Fruit fly (Drosophila melanogaster) whole organism, prepupa: ENCODE data around the gene CycE.

Source experiments
- Blimp-1 ChIP-seq: fragments of 200-800 bp; sonication (Bioruptor generic); optimal IDR thresholded peaks from 3 replicates; lab custom pipeline; 2017; ENCODE audit warnings: missing biosample characterization, missing genetic modification characterization, mild to moderate bottlenecking, moderate library complexity, missing genetic modification reagents
- CG10631 ChIP-seq: fragments of 200-800 bp; sonication (Bioruptor generic); optimal IDR thresholded peaks from 2 replicates; lab custom pipeline; 2016; ENCODE audit warnings: missing biosample characterization, missing genetic modification characterization
- CG10669 ChIP-seq: fragments of 200-800 bp; sonication (Bioruptor generic); optimal IDR thresholded peaks from 3 replicates; lab custom pipeline; 2018; ENCODE audit warnings: missing biosample characterization, mild to moderate bottlenecking, missing genetic modification characterization, moderate library complexity
- CG11294 ChIP-seq: fragments of 200-800 bp; sonication (Bioruptor generic); IDR thresholded peaks from 2 replicates; pipeline ENCODE4 v1.3.6; 2022; ENCODE audit warnings: missing biosample characterization, missing genetic modification characterization
- CG11902 ChIP-seq: fragments of 200-800 bp; sonication (Bioruptor generic); optimal IDR thresholded peaks from 3 replicates; lab custom pipeline; 2016; ENCODE audit warnings: missing biosample characterization, missing genetic modification characterization
- CG15336 ChIP-seq: fragments of 200-800 bp; sonication (Bioruptor generic); IDR thresholded peaks from 2 replicates; pipeline ENCODE4 v1.3.6; 2022; ENCODE audit warnings: missing biosample characterization, missing genetic modification characterization
- CG1621 ChIP-seq: fragments of 200-800 bp; sonication (Bioruptor generic); optimal IDR thresholded peaks from 3 replicates; lab custom pipeline; 2018; ENCODE audit warnings: missing biosample characterization, mild to moderate bottlenecking, missing genetic modification characterization
- CG16779 ChIP-seq: fragments of 200-800 bp; sonication (Bioruptor generic); optimal IDR thresholded peaks from 3 replicates; lab custom pipeline; 2017; ENCODE audit warnings: missing biosample characterization, mild to moderate bottlenecking, missing genetic modification characterization
- CG3032 ChIP-seq: fragments of 200-800 bp; optimal IDR thresholded peaks from 2 replicates; lab custom pipeline; 2019; ENCODE audit warnings: missing biosample characterization, mild to moderate bottlenecking, missing genetic modification characterization, moderate library complexity
- CG31627 ChIP-seq: fragments of 200-800 bp; sonication (Bioruptor generic); optimal IDR thresholded peaks from 3 replicates; lab custom pipeline; 2016; ENCODE audit warnings: missing biosample characterization, missing genetic modification characterization
- CG34406 ChIP-seq: fragments of 200-800 bp; sonication (Bioruptor generic); optimal IDR thresholded peaks from 3 replicates; lab custom pipeline; 2016; ENCODE audit warnings: missing biosample characterization, missing genetic modification characterization
- CG3919 ChIP-seq: fragments of 200-800 bp; sonication (Bioruptor generic); optimal IDR thresholded peaks from 3 replicates; lab custom pipeline; 2016; ENCODE audit warnings: missing biosample characterization, missing genetic modification characterization
- CG4318 ChIP-seq: fragments of 200-800 bp; sonication (Bioruptor generic); optimal IDR thresholded peaks from 3 replicates; lab custom pipeline; 2017; ENCODE audit warnings: missing biosample characterization, mild to moderate bottlenecking, missing genetic modification characterization
- CG6163 ChIP-seq: fragments of 200-800 bp; sonication (Bioruptor generic); IDR thresholded peaks from 3 replicates; pipeline ENCODE4 v1.3.6; 2022; ENCODE audit warnings: missing biosample characterization, missing genetic modification characterization
- CG6276 ChIP-seq: fragments of 200-800 bp; sonication (Bioruptor generic); optimal IDR thresholded peaks from 2 replicates; lab custom pipeline; 2017; ENCODE audit warnings: missing biosample characterization, mild to moderate bottlenecking, missing genetic modification characterization
- CG6792 ChIP-seq: fragments of 200-800 bp; sonication (Bioruptor generic); optimal IDR thresholded peaks from 3 replicates; lab custom pipeline; 2016; ENCODE audit warnings: missing biosample characterization, missing genetic modification characterization
- CG6808 ChIP-seq: fragments of 200-800 bp; sonication (Bioruptor generic); optimal IDR thresholded peaks from 3 replicates; lab custom pipeline; 2017; ENCODE audit warnings: missing biosample characterization, missing genetic modification characterization, mild to moderate bottlenecking, moderate library complexity, missing genetic modification reagents
- CG6854 ChIP-seq: fragments of 200-800 bp; sonication (Bioruptor generic); optimal IDR thresholded peaks from 2 replicates; lab custom pipeline; 2017; ENCODE audit warnings: missing biosample characterization, mild to moderate bottlenecking, missing genetic modification characterization
- CG7368 ChIP-seq: fragments of 200-800 bp; sonication (Bioruptor generic); optimal IDR thresholded peaks from 3 replicates; lab custom pipeline; 2016; ENCODE audit warnings: missing biosample characterization, missing genetic modification characterization
- CG8119 ChIP-seq: fragments of 200-800 bp; sonication (Bioruptor generic); IDR thresholded peaks from 3 replicates; pipeline ENCODE4 v1.3.6; 2022; ENCODE audit warnings: missing biosample characterization, missing genetic modification characterization
- CG8319 ChIP-seq: fragments of 200-800 bp; sonication (Bioruptor generic); optimal IDR thresholded peaks from 3 replicates; lab custom pipeline; 2016; ENCODE audit warnings: missing biosample characterization, missing genetic modification characterization
- CG8632 ChIP-seq: fragments of 200-800 bp; sonication (Bioruptor generic); optimal IDR thresholded peaks from 3 replicates; lab custom pipeline; 2016; ENCODE audit warnings: missing biosample characterization, missing genetic modification characterization
- CG9139 ChIP-seq: fragments of 200-800 bp; sonication (Bioruptor generic); optimal IDR thresholded peaks from 3 replicates; lab custom pipeline; 2017; ENCODE audit warnings: missing biosample characterization, mild to moderate bottlenecking, missing genetic modification characterization
- Eip75B ChIP-seq: fragments of 200-800 bp; sonication (Bioruptor generic); optimal IDR thresholded peaks from 3 replicates; lab custom pipeline; 2016; ENCODE audit warnings: missing biosample characterization, missing genetic modification characterization
- Eip93F ChIP-seq: fragments of 200-800 bp; sonication (Bioruptor generic); optimal IDR thresholded peaks from 2 replicates; lab custom pipeline; 2016; ENCODE audit warnings: missing biosample characterization, mild to moderate bottlenecking, missing genetic modification characterization
- Ets96B ChIP-seq: fragments of 200-800 bp; optimal IDR thresholded peaks from 2 replicates; lab custom pipeline; 2019; ENCODE audit warnings: missing biosample characterization, mild to moderate bottlenecking, missing genetic modification characterization, moderate library complexity
- Gug ChIP-seq: fragments of 200-800 bp; sonication (Bioruptor generic); IDR thresholded peaks from 2 replicates; pipeline ENCODE4 v1.3.6; 2022; ENCODE audit warnings: missing biosample characterization, missing genetic modification characterization
- Hr39 ChIP-seq: fragments of 200-800 bp; sonication (Bioruptor generic); optimal IDR thresholded peaks from 2 replicates; lab custom pipeline; 2016; ENCODE audit warnings: missing biosample characterization, missing genetic modification characterization
- Hr4 ChIP-seq: fragments of 200-800 bp; sonication (Bioruptor generic); optimal IDR thresholded peaks from 3 replicates; lab custom pipeline; 2016; ENCODE audit warnings: missing biosample characterization, missing genetic modification characterization
- Lpt ChIP-seq: fragments of 200-800 bp; sonication (Bioruptor generic); optimal IDR thresholded peaks from 3 replicates; lab custom pipeline; 2016; ENCODE audit warnings: missing biosample characterization, missing genetic modification characterization
- OdsH ChIP-seq: fragments of 200-800 bp; sonication (Bioruptor generic); optimal IDR thresholded peaks from 3 replicates; lab custom pipeline; 2016; ENCODE audit warnings: missing biosample characterization, missing genetic modification characterization
- Sox102F ChIP-seq: fragments of 200-800 bp; sonication (Bioruptor generic); optimal IDR thresholded peaks from 2 replicates; lab custom pipeline; 2016; ENCODE audit warnings: missing biosample characterization, mild to moderate bottlenecking, missing genetic modification characterization
- Sox14 ChIP-seq: fragments of 200-800 bp; sonication (Bioruptor generic); optimal IDR thresholded peaks from 3 replicates; lab custom pipeline; 2016; ENCODE audit warnings: missing biosample characterization, missing genetic modification characterization
- Sox15 ChIP-seq: fragments of 200-800 bp; sonication (Bioruptor generic); optimal IDR thresholded peaks from 3 replicates; lab custom pipeline; 2016; ENCODE audit warnings: missing biosample characterization, missing genetic modification characterization
- achi ChIP-seq: fragments of 200-800 bp; sonication (Bioruptor generic); optimal IDR thresholded peaks from 3 replicates; lab custom pipeline; 2016; ENCODE audit warnings: missing biosample characterization, missing genetic modification characterization
- acj6 ChIP-seq: fragments of 200-800 bp; sonication (Bioruptor generic); optimal IDR thresholded peaks from 3 replicates; lab custom pipeline; 2016; ENCODE audit warnings: missing biosample characterization, missing genetic modification characterization
- cyc ChIP-seq: fragments of 200-800 bp; sonication (Bioruptor generic); optimal IDR thresholded peaks from 3 replicates; lab custom pipeline; 2016; ENCODE audit warnings: missing biosample characterization, missing genetic modification characterization
- dac ChIP-seq: fragments of 200-800 bp; sonication (Bioruptor generic); optimal IDR thresholded peaks from 2 replicates; lab custom pipeline; 2017; ENCODE audit warnings: missing biosample characterization, mild to moderate bottlenecking, missing genetic modification characterization
- dsx ChIP-seq: fragments of 200-800 bp; optimal IDR thresholded peaks from 3 replicates; lab custom pipeline; 2019; ENCODE audit warnings: missing biosample characterization, mild to moderate bottlenecking, missing genetic modification characterization, moderate library complexity; ENCODE audit not compliant: poor library complexity, severe bottlenecking
- eg ChIP-seq: fragments of 200-800 bp; sonication (Bioruptor generic); IDR thresholded peaks from 3 replicates; pipeline ENCODE4 v1.3.6; 2022; ENCODE audit warnings: missing biosample characterization, missing genetic modification characterization
- esn ChIP-seq: fragments of 200-800 bp; sonication (Bioruptor generic); optimal IDR thresholded peaks from 2 replicates; lab custom pipeline; 2016; ENCODE audit warnings: missing biosample characterization, mild to moderate bottlenecking, missing genetic modification characterization, moderate library complexity
- fd59A ChIP-seq: fragments of 200-800 bp; sonication (Bioruptor generic); optimal IDR thresholded peaks from 2 replicates; lab custom pipeline; 2017; ENCODE audit warnings: missing biosample characterization, mild to moderate bottlenecking, missing genetic modification characterization, missing genetic modification reagents
- fd85E ChIP-seq: fragments of 200-800 bp; sonication (Bioruptor generic); optimal IDR thresholded peaks from 3 replicates; lab custom pipeline; 2016; ENCODE audit warnings: missing biosample characterization, missing genetic modification characterization
- lz ChIP-seq: fragments of 200-800 bp; sonication (Bioruptor generic); optimal IDR thresholded peaks from 3 replicates; lab custom pipeline; 2016; ENCODE audit warnings: missing biosample characterization, missing genetic modification characterization
- pdm3 ChIP-seq: fragments of 200-800 bp; sonication (Bioruptor generic); optimal IDR thresholded peaks from 3 replicates; lab custom pipeline; 2016; ENCODE audit warnings: missing biosample characterization, missing genetic modification characterization
- salr ChIP-seq, 2 experiments: fragments of 200-800 bp; sonication (Bioruptor generic); optimal IDR thresholded peaks; 3 replicates each; lab custom pipeline; 2016 to 2018; ENCODE audit warnings: missing biosample characterization in 2 of 2, missing genetic modification characterization in 2 of 2, mild to moderate bottlenecking in 1 of 2
- spab ChIP-seq: fragments of 200-800 bp; sonication (Bioruptor generic); optimal IDR thresholded peaks from 2 replicates; lab custom pipeline; 2017; ENCODE audit warnings: missing biosample characterization, mild to moderate bottlenecking, missing genetic modification characterization, missing genetic modification reagents
- ss ChIP-seq, 2 experiments: fragments of 200-800 bp; sonication (Bioruptor generic); optimal IDR thresholded peaks; 2 replicates in 1 of 2; 3 replicates in 1 of 2; lab custom pipeline; 2017 to 2018; ENCODE audit warnings: mild to moderate bottlenecking in 2 of 2, missing biosample characterization in 2 of 2, missing genetic modification characterization in 2 of 2, moderate library complexity in 1 of 2
- svp ChIP-seq: fragments of 200-800 bp; sonication (Bioruptor generic); peaks from one replicate; lab custom pipeline; 2016; ENCODE audit warnings: missing biosample characterization, missing genetic modification characterization
- topi ChIP-seq: fragments of 200-800 bp; sonication (Bioruptor generic); optimal IDR thresholded peaks from 3 replicates; lab custom pipeline; 2016; ENCODE audit warnings: missing biosample characterization, missing genetic modification characterization

CycE gene

dm6 chr2L:15746600-15747393 lies 1.2 kb downstream of the CycE start:
- TF ChIP-seq CG1621 (peak; percentile 20), CG6276 (GFP tag; lab: Kevin White, UChicago) (no peak), lz (GFP tag; lab: Kevin White, UChicago) (peak; percentile 63), CG34406 (GFP tag; lab: Kevin White, UChicago) (peak; percentile 90), CG9139 (no peak), dac (GFP tag; lab: Kevin White, UChicago) (peak; percentile 71), topi (peak; percentile 66), Eip93F (GFP tag; lab: Kevin White, UChicago) (no peak), CG6808 (no peak), OdsH (peak; percentile 86), fd59A (GFP tag; lab: Kevin White, UChicago) (peak; percentile 55), CG6792 (GFP tag; lab: Kevin White, UChicago) (peak; percentile 77), CG8632 (GFP tag; lab: Kevin White, UChicago) (peak; percentile 86), achi (GFP tag; lab: Kevin White, UChicago) (peak; percentile 79), CG16779 (no peak), Lpt (peak; percentile 49), esn (GFP tag; lab: Kevin White, UChicago) (peak; percentile 82), dsx (GFP tag; lab: Kevin White, UChicago) (peak; percentile 99), Hr4 (GFP tag; lab: Kevin White, UChicago) (peak; percentile 47), cyc (GFP tag; lab: Kevin White, UChicago) (peak; percentile 75), Sox14 (peak; percentile 56), CG10669 (GFP tag; lab: Kevin White, UChicago) (peak; percentile 77), CG6854 (GFP tag; lab: Kevin White, UChicago) (peak; percentile 49), Gug (GFP tag; lab: Robert Waterston, UW) (peak; percentile 36; the same call in 1 of the 2 replicates), fd85E (GFP tag; lab: Kevin White, UChicago) (no peak), CG8319 (GFP tag; lab: Kevin White, UChicago) (peak; percentile 79), Blimp-1 (GFP tag; lab: Kevin White, UChicago) (peak; percentile 73), CG3919 (GFP tag; lab: Kevin White, UChicago) (peak; percentile 84), CG11294 (no peak), CG15336 (GFP tag; lab: Robert Waterston, UW) (peak; percentile 86), Sox15 (peak; percentile 81), pdm3 (GFP tag; lab: Kevin White, UChicago) (peak; percentile 66), CG4318 (GFP tag; lab: Kevin White, UChicago) (peak; percentile 86), ss (GFP tag; optimal IDR thresholded peaks at IDR 0.05; lab: Kevin White, UChicago) (peak in 1 of 2 experiments; percentile 87), CG3032 (tag; lab: Kevin White, UChicago) (peak; percentile 92), Hr39 (peak; percentile 53), CG10631 (GFP tag; lab: Kevin White, UChicago) (peak; percentile 90), CG6163 (GFP tag; lab: Robert Waterston, UW) (peak; percentile 75; the same call in 2 of the 3 replicates), salr (GFP tag; optimal IDR thresholded peaks at IDR 0.05; lab: Kevin White, UChicago) (peak in 1 of 2 experiments; percentile 87), acj6 (peak; percentile 83), spab (GFP tag; lab: Kevin White, UChicago) (peak; percentile 70), CG8119 (peak; percentile 89), CG7368 (GFP tag; lab: Kevin White, UChicago) (no peak), Ets96B (tag; lab: Kevin White, UChicago) (peak; percentile 86), CG11902 (GFP tag; lab: Kevin White, UChicago) (peak; percentile 74), svp (GFP tag; lab: Kevin White, UChicago) (peak; percentile 78), Eip75B (GFP tag; lab: Kevin White, UChicago) (peak; percentile 53), CG31627 (GFP tag; lab: Kevin White, UChicago) (peak; percentile 58), Sox102F (GFP tag; lab: Kevin White, UChicago) (peak; percentile 43), eg (no peak; the same call in 1 of the 3 replicates)
